Worm (Caenorhabditis elegans) whole organism, L4 larva: ENCODE results near the gene tkt-1.

Experiments used
- ZK546.5 ChIP-seq, 2 experiments: sonication (generic microtip); optimal IDR thresholded peaks; 2 replicates each; lab custom pipeline; 2017; ENCODE audit warnings: missing biosample characterization in 2 of 2, missing genetic modification characterization in 2 of 2
- fos-1 ChIP-seq: fragments of 150-350 bp; optimal IDR thresholded peaks from 2 replicates; lab custom pipeline; 2014; ENCODE audit warnings: missing biosample characterization, missing genetic modification characterization
- lin-13 ChIP-seq: fragments of 150-350 bp; optimal IDR thresholded peaks from 2 replicates; lab custom pipeline; 2014; ENCODE audit warnings: missing biosample characterization, missing genetic modification reagents, missing genetic modification characterization
- mdl-1 ChIP-seq, 2 experiments: fragments of 150-350 bp in 1 of 2; sonication (generic microtip) in 1 of 2; optimal IDR thresholded peaks; 2 replicates each; lab custom pipeline; 2014 to 2017; ENCODE audit warnings: missing biosample characterization in 2 of 2, missing genetic modification characterization in 2 of 2
- nhr-11 ChIP-seq: fragments of 150-350 bp; optimal IDR thresholded peaks from 2 replicates; lab custom pipeline; 2014; ENCODE audit warnings: missing biosample characterization, missing genetic modification characterization
- nhr-76 ChIP-seq: fragments of 150-350 bp; optimal IDR thresholded peaks from 2 replicates; lab custom pipeline; 2014; ENCODE audit warnings: missing biosample characterization, missing genetic modification characterization
- snpc-4 ChIP-seq: fragments of 150-350 bp; optimal IDR thresholded peaks from 2 replicates; lab custom pipeline; 2014; ENCODE audit warnings: missing biosample characterization, missing genetic modification characterization

- TF ChIP-seq fos-1 (tag; lab: Kevin White, UChicago) (no peak), mdl-1 (tag; optimal IDR thresholded peaks at IDR 0.05; lab: Kevin White, UChicago) (no peak), nhr-11 (tag; lab: Kevin White, UChicago) (no peak), ZK546.5 (tag; optimal IDR thresholded peaks at IDR 0.05; lab: Kevin White, UChicago) (no peak), snpc-4 (no peak), lin-13 (no peak), nhr-76 (no peak)
Observed at ce11 chrIV:10235279-10235829, 8.1 kb upstream of the tkt-1 start, which contains the start of gene ech-9.
